Fruit fly (Drosophila melanogaster) whole organism, embryonic: Measurements from ENCODE around the gene slow.
A peak's percentile ranks its signal among the peaks of the same experiment; 100 is the strongest.

Experiments
- B-H2 ChIP-seq: fragments of 200-800 bp; sonication (Bioruptor generic); optimal IDR thresholded peaks from 2 replicates; lab custom pipeline; 2018; ENCODE audit warnings: missing biosample characterization, mild to moderate bottlenecking, missing genetic modification characterization
- CG10274 ChIP-seq: fragments of 200-800 bp; sonication (Bioruptor generic); optimal IDR thresholded peaks from 3 replicates; lab custom pipeline; 2017; ENCODE audit warnings: missing biosample characterization, mild to moderate bottlenecking, missing genetic modification characterization
- CG10543 ChIP-seq: fragments of 200-800 bp; sonication (Bioruptor generic); optimal IDR thresholded peaks from 3 replicates; lab custom pipeline; 2017; ENCODE audit warnings: missing biosample characterization, mild to moderate bottlenecking, missing genetic modification characterization, moderate library complexity
- CG12391 ChIP-seq: fragments of 200-800 bp; sonication (Bioruptor generic); optimal IDR thresholded peaks from 3 replicates; lab custom pipeline; 2018; ENCODE audit warnings: missing biosample characterization, mild to moderate bottlenecking, missing genetic modification characterization, moderate library complexity
- CG13296 ChIP-seq: fragments of 200-800 bp; sonication (Bioruptor generic); optimal IDR thresholded peaks from 3 replicates; lab custom pipeline; 2018; ENCODE audit warnings: missing biosample characterization, mild to moderate bottlenecking, missing genetic modification characterization
- CG14014 ChIP-seq: fragments of 200-800 bp; sonication (Bioruptor generic); IDR thresholded peaks from 2 replicates; pipeline ENCODE4 v1.3.6; 2022; ENCODE audit warnings: missing biosample characterization, missing genetic modification characterization
- CG15073 ChIP-seq: fragments of 200-800 bp; sonication (Bioruptor generic); optimal IDR thresholded peaks from 2 replicates; lab custom pipeline; 2016; ENCODE audit warnings: missing biosample characterization, missing genetic modification characterization
- CG15601 ChIP-seq: fragments of 200-800 bp; sonication (Bioruptor generic); optimal IDR thresholded peaks from 3 replicates; lab custom pipeline; 2019; ENCODE audit warnings: missing biosample characterization, mild to moderate bottlenecking, missing genetic modification characterization, moderate library complexity
- CG2889 ChIP-seq: fragments of 200-800 bp; sonication (Bioruptor generic); IDR thresholded peaks from 3 replicates; pipeline ENCODE4 v1.3.6; 2022; ENCODE audit warnings: missing biosample characterization, missing genetic modification characterization
- CG31441 ChIP-seq: fragments of 200-800 bp; sonication (Bioruptor generic); IDR thresholded peaks from 2 replicates; pipeline ENCODE4 v1.3.6; 2022; ENCODE audit warnings: missing biosample characterization, missing genetic modification characterization
- CG34224 ChIP-seq: fragments of 200-800 bp; sonication (Bioruptor generic); IDR thresholded peaks from 3 replicates; pipeline ENCODE4 v1.3.6; 2022; ENCODE audit warnings: missing biosample characterization, missing genetic modification characterization; ENCODE audit not compliant: partially characterized antibody
- CG4617 ChIP-seq: fragments of 200-800 bp; sonication (Bioruptor generic); optimal IDR thresholded peaks from 3 replicates; lab custom pipeline; 2016; ENCODE audit warnings: missing biosample characterization, missing genetic modification characterization, borderline replicate concordance
- CG8924 ChIP-seq: fragments of 200-800 bp; optimal IDR thresholded peaks from 3 replicates; lab custom pipeline; 2019; ENCODE audit warnings: missing biosample characterization, mild to moderate bottlenecking, missing genetic modification characterization, moderate library complexity
- CoRest ChIP-seq: fragments of 200-800 bp; sonication (Bioruptor generic); optimal IDR thresholded peaks from 3 replicates; lab custom pipeline; 2018; ENCODE audit warnings: missing biosample characterization, mild to moderate bottlenecking, missing genetic modification characterization, moderate library complexity
- D19A ChIP-seq: fragments of 200-800 bp; optimal IDR thresholded peaks from 3 replicates; lab custom pipeline; 2019; ENCODE audit warnings: missing biosample characterization, mild to moderate bottlenecking, missing genetic modification characterization, moderate library complexity
- Doc2 ChIP-seq: fragments of 200-800 bp; sonication (Bioruptor generic); IDR thresholded peaks from 2 replicates; pipeline ENCODE4 v1.3.6; 2022; ENCODE audit warnings: missing biosample characterization, missing genetic modification characterization
- Hr3 ChIP-seq: fragments of 200-800 bp; sonication (Bioruptor generic); optimal IDR thresholded peaks from 3 replicates; lab custom pipeline; 2016; ENCODE audit warnings: missing biosample characterization, missing genetic modification characterization
- Max ChIP-seq: fragments of 200-800 bp; sonication (Bioruptor generic); optimal IDR thresholded peaks from 2 replicates; lab custom pipeline; 2016; ENCODE audit warnings: missing biosample characterization, mild to moderate bottlenecking, missing genetic modification characterization
- Med ChIP-seq: fragments of 200-800 bp; sonication (Bioruptor generic); peaks from one replicate; lab custom pipeline; 2016; ENCODE audit warnings: missing biosample characterization, missing genetic modification characterization, mild to moderate bottlenecking, inconsistent platforms, moderate library complexity
- Mes4 ChIP-seq: fragments of 200-800 bp; sonication (Bioruptor generic); optimal IDR thresholded peaks from 2 replicates; lab custom pipeline; 2016; ENCODE audit warnings: missing biosample characterization, missing genetic modification characterization
- Myb ChIP-seq: fragments of 200-800 bp; sonication (Bioruptor generic); optimal IDR thresholded peaks from 2 replicates; lab custom pipeline; 2016; ENCODE audit warnings: missing biosample characterization, missing genetic modification characterization
- Rfx ChIP-seq: fragments of 200-800 bp; sonication (Bioruptor generic); IDR thresholded peaks from 2 replicates; pipeline ENCODE4 v1.3.6; 2022; ENCODE audit warnings: missing biosample characterization, missing genetic modification characterization
- ac ChIP-seq: fragments of 200-800 bp; sonication (Bioruptor generic); optimal IDR thresholded peaks from 3 replicates; lab custom pipeline; 2017; ENCODE audit warnings: missing biosample characterization, mild to moderate bottlenecking, missing genetic modification characterization
- al ChIP-seq: fragments of 200-800 bp; sonication (Bioruptor generic); IDR thresholded peaks from 2 replicates; pipeline ENCODE4 v1.3.6; 2022; ENCODE audit warnings: missing biosample characterization, missing genetic modification characterization
- chm ChIP-seq: fragments of 200-800 bp; sonication (Bioruptor generic); IDR thresholded peaks from 2 replicates; pipeline ENCODE4 v1.3.6; 2022; ENCODE audit warnings: missing biosample characterization, missing genetic modification characterization
- chn ChIP-seq: fragments of 200-800 bp; sonication (Bioruptor generic); optimal IDR thresholded peaks from 2 replicates; lab custom pipeline; 2016; ENCODE audit warnings: missing biosample characterization, missing genetic modification characterization
- dan ChIP-seq: fragments of 200-800 bp; sonication (Bioruptor generic); IDR thresholded peaks from 2 replicates; pipeline ENCODE4 v1.3.6; 2022; ENCODE audit warnings: missing biosample characterization, missing genetic modification characterization
- emc ChIP-seq: fragments of 200-800 bp; sonication (Bioruptor generic); optimal IDR thresholded peaks from 2 replicates; lab custom pipeline; 2016; ENCODE audit warnings: missing biosample characterization, missing genetic modification characterization
- exex ChIP-seq: fragments of 200-800 bp; sonication (Bioruptor generic); optimal IDR thresholded peaks from 4 replicates; lab custom pipeline; 2018; ENCODE audit warnings: missing biosample characterization, mild to moderate bottlenecking, missing genetic modification characterization, moderate library complexity
- gce ChIP-seq: fragments of 200-800 bp; sonication (Bioruptor generic); IDR thresholded peaks from 3 replicates; pipeline ENCODE4 v1.3.6; 2022; ENCODE audit warnings: missing biosample characterization, missing genetic modification characterization
- gfzf ChIP-seq: fragments of 200-800 bp; sonication (Bioruptor generic); optimal IDR thresholded peaks from 2 replicates; lab custom pipeline; 2016; ENCODE audit warnings: missing biosample characterization, mild to moderate bottlenecking, missing genetic modification characterization, moderate library complexity
- grn ChIP-seq: fragments of 200-800 bp; sonication (Bioruptor generic); optimal IDR thresholded peaks from 3 replicates; lab custom pipeline; 2017; ENCODE audit warnings: missing biosample characterization, missing genetic modification characterization
- h ChIP-seq: fragments of >200 bp; optimal IDR thresholded peaks from 2 replicates; lab custom pipeline; 2017
- lov ChIP-seq, 2 experiments: fragments of 200-800 bp in 1 of 2; fragments of >200 bp in 1 of 2; sonication (Bioruptor generic) in 1 of 2; IDR thresholded peaks in 1 of 2; optimal IDR thresholded peaks in 1 of 2; 2 replicates in 1 of 2; 3 replicates in 1 of 2; pipeline versions ENCODE4 v1.3.6 to Lab custom; 2017 to 2022; ENCODE audit warnings: missing biosample characterization in 1 of 2, missing genetic modification characterization in 1 of 2
- mirr ChIP-seq: fragments of 200-800 bp; sonication (Bioruptor generic); optimal IDR thresholded peaks from 3 replicates; lab custom pipeline; 2018; ENCODE audit warnings: missing biosample characterization, mild to moderate bottlenecking, missing genetic modification characterization
- nau ChIP-seq: fragments of 200-800 bp; sonication (Bioruptor generic); optimal IDR thresholded peaks from 3 replicates; lab custom pipeline; 2017; ENCODE audit warnings: missing biosample characterization, mild to moderate bottlenecking, missing genetic modification characterization, missing genetic modification reagents
- nerfin-1 ChIP-seq: fragments of 200-800 bp; sonication (Bioruptor generic); optimal IDR thresholded peaks from 3 replicates; lab custom pipeline; 2019; ENCODE audit warnings: missing biosample characterization, mild to moderate bottlenecking, missing genetic modification characterization, moderate library complexity
- rib ChIP-seq: fragments of 200-800 bp; sonication (Bioruptor generic); IDR thresholded peaks from 2 replicates; pipeline ENCODE4 v1.3.6; 2022; ENCODE audit warnings: missing biosample characterization, missing genetic modification characterization
- schlank ChIP-seq: fragments of 200-800 bp; sonication (Bioruptor generic); optimal IDR thresholded peaks from 2 replicates; lab custom pipeline; 2018; ENCODE audit warnings: missing biosample characterization, mild to moderate bottlenecking, missing genetic modification characterization
- sisA ChIP-seq: fragments of 200-800 bp; sonication (Bioruptor generic); IDR thresholded peaks from 2 replicates; pipeline ENCODE4 v1.3.6; 2022; ENCODE audit warnings: missing biosample characterization, missing genetic modification characterization
- slbo ChIP-seq: fragments of 200-800 bp; sonication (Bioruptor generic); IDR thresholded peaks from 2 replicates; pipeline ENCODE4 v1.3.6; 2022; ENCODE audit warnings: missing biosample characterization, missing genetic modification characterization
- sug ChIP-seq: fragments of 200-800 bp; optimal IDR thresholded peaks from 2 replicates; lab custom pipeline; 2019; ENCODE audit warnings: missing biosample characterization, mild to moderate bottlenecking, missing genetic modification characterization, moderate library complexity
- tx ChIP-seq: fragments of 200-800 bp; sonication (Bioruptor generic); optimal IDR thresholded peaks from 2 replicates; lab custom pipeline; 2016; ENCODE audit warnings: missing biosample characterization, missing genetic modification characterization
- unc-4 ChIP-seq: fragments of 200-800 bp; sonication (Bioruptor generic); IDR thresholded peaks from 2 replicates; pipeline ENCODE4 v1.3.6; 2022; ENCODE audit warnings: missing biosample characterization, missing genetic modification characterization; ENCODE audit not compliant: partially characterized antibody
- wek ChIP-seq: fragments of 200-800 bp; sonication (Bioruptor generic); optimal IDR thresholded peaks from 3 replicates; lab custom pipeline; 2018; ENCODE audit warnings: missing biosample characterization, mild to moderate bottlenecking, missing genetic modification characterization, moderate library complexity

slow gene

dm6 chr3L:4363887-4364794 lies 20.1 kb upstream of the slow start, which contains the start of the genes Cip4 and mRpS6 (continued):
- TF ChIP-seq CG13296 (GFP tag; lab: Kevin White, UChicago): peak; percentile 69
- TF ChIP-seq tx (GFP tag; lab: Kevin White, UChicago): peak; percentile 0
- TF ChIP-seq B-H2 (GFP tag; lab: Kevin White, UChicago): peak; percentile 85
- peak; percentile 28 for TF ChIP-seq ac
- TF ChIP-seq lov (optimal IDR thresholded peaks at IDR 0.05; lab: Kevin White, UChicago): no peak
- peak; percentile 65; the same call in 2 of the 3 replicates for TF ChIP-seq lov (GFP tag; IDR thresholded peaks at IDR 0.05; lab: Robert Waterston, UW)
- peak; percentile 93 for TF ChIP-seq CG14014 (GFP tag; lab: Robert Waterston, UW)
- TF ChIP-seq CG10543 (GFP tag; lab: Kevin White, UChicago): peak; percentile 85
- no peak for TF ChIP-seq nerfin-1 (tag; lab: Kevin White, UChicago)
- TF ChIP-seq rib: peak; percentile 53
- no peak for TF ChIP-seq emc
- TF ChIP-seq CG12391: peak; percentile 92
- peak; percentile 83 for TF ChIP-seq Rfx (GFP tag; lab: Robert Waterston, UW)
- TF ChIP-seq CG15601 (tag; lab: Kevin White, UChicago): peak; percentile 81
- no peak for TF ChIP-seq D19A (tag; lab: Kevin White, UChicago)
- 0 out of 3 replicates have a peak, but pooled peaks have one; percentile 48 for TF ChIP-seq gce (GFP tag; lab: Robert Waterston, UW)
- TF ChIP-seq wek (GFP tag; lab: Kevin White, UChicago): peak; percentile 20
- peak; percentile 49 for TF ChIP-seq CG15073 (GFP tag; lab: Kevin White, UChicago)
- TF ChIP-seq chn (GFP tag; lab: Kevin White, UChicago): peak; percentile 56
- TF ChIP-seq CoRest (tag; lab: Kevin White, UChicago): peak; percentile 91
- no peak for TF ChIP-seq unc-4 (GFP tag; lab: Robert Waterston, UW)
- TF ChIP-seq dan (GFP tag; lab: Robert Waterston, UW): no peak
- peak; percentile 90 for TF ChIP-seq CG8924 (tag; lab: Kevin White, UChicago)
- peak; percentile 72 for TF ChIP-seq CG31441 (GFP tag; lab: Robert Waterston, UW)
- TF ChIP-seq Myb (GFP tag; lab: Kevin White, UChicago): no peak
- TF ChIP-seq Mes4 (GFP tag; lab: Kevin White, UChicago): no peak
- TF ChIP-seq CG2889 (GFP tag; lab: Robert Waterston, UW): peak; percentile 83
- TF ChIP-seq sisA: peak; percentile 77
- TF ChIP-seq h (lab: Kevin White, UChicago): no peak
- TF ChIP-seq nau (GFP tag; lab: Kevin White, UChicago): no peak
- peak; percentile 82 for TF ChIP-seq gfzf (GFP tag; lab: Kevin White, UChicago)
- TF ChIP-seq CG4617 (GFP tag; lab: Kevin White, UChicago): peak; percentile 53
- no peak for TF ChIP-seq Max (GFP tag; lab: Kevin White, UChicago)
- TF ChIP-seq CG34224 (GFP tag; lab: Robert Waterston, UW): no peak; the same call in 2 of the 3 replicates
- peak; percentile 96 for TF ChIP-seq slbo (GFP tag; lab: Robert Waterston, UW)
- TF ChIP-seq al: peak; percentile 64
- no peak for TF ChIP-seq Doc2
- no peak for TF ChIP-seq schlank (tag; lab: Kevin White, UChicago)
- TF ChIP-seq, all 482 proteins: peak for 315

DNA sequence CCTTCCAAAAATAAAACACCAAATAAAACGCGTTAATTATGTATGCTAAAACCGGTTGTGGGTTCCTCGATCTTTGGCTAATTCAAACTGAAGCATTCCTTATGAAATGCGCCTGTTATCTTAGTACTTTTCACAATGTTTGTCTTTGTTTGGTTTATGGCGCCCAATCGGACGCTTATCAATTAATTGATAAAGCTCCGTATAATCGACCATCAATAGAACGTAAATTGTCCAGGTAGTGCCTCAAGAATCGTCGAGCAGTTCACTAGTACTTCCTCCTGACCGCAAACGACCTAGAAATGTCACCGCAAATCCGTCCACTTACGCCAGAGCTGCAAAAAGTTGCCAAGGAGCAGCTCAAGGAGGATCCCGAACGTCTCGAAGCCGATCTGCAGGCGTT lies 19.0 kb upstream of the slow start, which contains the start of gene CG33514:
TSS of gene CG33514 (plus strand) at position 238 of the 400 bp plus-strand sequence.
- TF ChIP-seq chm (GFP tag; lab: Robert Waterston, UW) (0 out of 2 replicates have a peak, but pooled peaks have one; percentile 3), grn (GFP tag; lab: Kevin White, UChicago) (peak; percentile 46), exex (tag; lab: Kevin White, UChicago) (peak; percentile 94), mirr (GFP tag; lab: Kevin White, UChicago) (peak; percentile 2), Med (GFP tag; lab: Kevin White, UChicago) (peak; percentile 25), sug (tag; lab: Kevin White, UChicago) (peak; percentile 77), CG10274 (no peak), dan (GFP tag; lab: Robert Waterston, UW) (no peak), Hr3 (GFP tag; lab: Kevin White, UChicago) (no peak)
- TF ChIP-seq, all 482 proteins: peak for 6
